Worm (Caenorhabditis elegans) whole organism, midembryonic: Measurements from ENCODE around the gene fbxa-81.

Experiments
- T22C8.4 ChIP-seq: fragments of 200-800 bp; sonication (Bioruptor generic); IDR thresholded peaks from 2 replicates; pipeline ENCODE4 v1.3.6; 2022; ENCODE audit warnings: missing genetic modification characterization, missing compliant biosample characterization
- cog-1 ChIP-seq: sonication (generic microtip); optimal IDR thresholded peaks from 2 replicates; lab custom pipeline; 2016; ENCODE audit warnings: missing genetic modification characterization, missing compliant biosample characterization
- flt-1 ChIP-seq: fragments of 200-800 bp; sonication (Bioruptor generic); IDR thresholded peaks from 2 replicates; pipeline ENCODE4 v1.3.6; 2022; ENCODE audit warnings: missing genetic modification characterization, missing compliant biosample characterization
- klf-2 ChIP-seq: fragments of 200-800 bp; sonication (Bioruptor generic); conservative IDR thresholded peaks from 2 replicates; pipeline ENCODE4 v1.3.6; 2022; ENCODE audit warnings: missing genetic modification reagents, missing genetic modification characterization, missing compliant biosample characterization
- med-1 ChIP-seq: sonication (generic microtip); optimal IDR thresholded peaks from 2 replicates; lab custom pipeline; 2017; ENCODE audit warnings: missing genetic modification characterization, mild to moderate bottlenecking, missing compliant biosample characterization, antibody characterized with exemption, missing genetic modification reagents; ENCODE audit not compliant: insufficient read depth
- ref-1 ChIP-seq: fragments of 200-800 bp; sonication (Bioruptor generic); conservative IDR thresholded peaks from 2 replicates; pipeline ENCODE4 v1.3.6; 2022; ENCODE audit warnings: missing genetic modification reagents, missing genetic modification characterization, missing compliant biosample characterization
- tab-1 ChIP-seq: fragments of 200-800 bp; sonication (Bioruptor generic); IDR thresholded peaks from 2 replicates; pipeline ENCODE4 v1.3.6; 2022; ENCODE audit warnings: missing genetic modification characterization, missing compliant biosample characterization
- ztf-23 ChIP-seq: fragments of 200-800 bp; sonication (Bioruptor generic); IDR thresholded peaks from 2 replicates; pipeline ENCODE4 v1.3.6; 2022; ENCODE audit warnings: missing genetic modification reagents, missing genetic modification characterization, missing compliant biosample characterization
- ztf-29 ChIP-seq: fragments of 200-800 bp; sonication (Bioruptor generic); IDR thresholded peaks from 2 replicates; pipeline ENCODE4 v1.3.6; 2022; ENCODE audit warnings: missing genetic modification reagents, missing genetic modification characterization, missing compliant biosample characterization

fbxa-81 gene

ce11 chrX:14541992-14542391, at the start of gene fbxa-81:
Gene fbxa-81, minus strand, starts transcription at chrX:14542092.
- TF ChIP-seq ref-1 (GFP tag; lab: Robert Waterston, UW) (no peak), flt-1 (GFP tag; lab: Robert Waterston, UW) (no peak), ztf-23 (GFP tag; lab: Robert Waterston, UW) (no peak)

DNA sequence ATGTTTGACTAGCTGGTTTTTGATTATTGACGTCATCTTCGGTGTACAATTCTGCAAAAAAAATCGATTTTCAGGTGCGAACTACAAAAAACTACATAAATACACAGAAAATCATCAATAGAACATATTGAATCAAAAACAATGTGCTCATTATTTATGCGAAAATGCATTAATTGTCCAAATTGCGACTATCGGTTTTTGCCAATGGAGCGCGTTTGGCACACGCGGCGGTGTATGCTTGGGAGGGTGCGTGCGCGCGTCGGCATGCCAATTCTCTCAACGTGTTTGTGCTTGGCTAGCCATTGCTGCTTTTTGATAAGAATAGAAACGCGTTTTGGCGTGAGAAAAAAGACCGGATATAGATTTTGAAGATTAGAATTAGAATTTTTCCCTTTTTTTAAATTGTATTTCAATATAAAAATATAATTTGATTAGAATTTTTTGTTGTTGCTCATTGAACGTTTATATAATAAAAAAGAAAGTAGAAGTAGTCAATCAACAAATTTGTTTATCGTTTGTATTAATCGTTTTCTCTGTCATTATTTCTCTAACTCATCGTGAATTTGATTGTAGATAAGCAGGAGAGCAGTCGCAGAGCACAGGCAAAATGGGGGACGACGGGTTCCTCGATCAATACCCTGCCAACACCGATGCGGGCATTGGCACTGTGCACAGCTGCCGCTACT, 47.3 kb upstream of the fbxa-81 start, which contains the start of the genes C44H4.4 and tap-1:
Gene C44H4.4, minus strand, starts transcription at position 51 of the 686 bp plus-strand sequence.
Gene tap-1, plus strand, starts transcription at position 574 of the 686 bp plus-strand sequence.
- TF ChIP-seq flt-1 (GFP tag; lab: Robert Waterston, UW) (no peak), ref-1 (GFP tag; lab: Robert Waterston, UW) (no peak), cog-1 (peak; percentile 26), tab-1 (0 out of 2 replicates have a peak, but pooled peaks have one; percentile 7)

DNA sequence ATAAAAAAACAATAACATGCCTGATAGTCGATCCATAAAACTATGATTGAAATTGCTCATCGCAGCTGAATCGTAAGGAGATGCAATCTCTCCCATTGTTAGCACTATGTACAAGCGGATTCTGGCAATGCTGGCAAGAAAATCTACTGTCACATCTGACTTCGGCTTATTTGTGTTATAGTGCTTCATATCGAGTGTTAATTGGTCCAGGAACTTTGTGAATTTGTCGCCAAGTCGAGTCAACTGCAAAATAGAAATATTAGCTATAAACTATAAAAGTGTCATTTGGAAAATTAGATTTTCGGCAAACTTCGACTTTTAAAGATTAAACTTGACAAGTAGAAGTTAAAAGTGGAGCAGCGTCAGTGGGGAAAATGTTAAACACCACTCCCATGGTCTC, 42.4 kb upstream of the fbxa-81 start:
- TF ChIP-seq ref-1 (GFP tag; lab: Robert Waterston, UW) (no peak), med-1 (GFP tag; lab: Kevin White, UChicago) (no peak), klf-2 (GFP tag; lab: Robert Waterston, UW) (no peak), ztf-29 (no peak), flt-1 (GFP tag; lab: Robert Waterston, UW) (no peak), tab-1 (no peak), ztf-23 (GFP tag; lab: Robert Waterston, UW) (no peak), cog-1 (no peak), T22C8.4 (GFP tag; lab: Robert Waterston, UW) (no peak)

DNA sequence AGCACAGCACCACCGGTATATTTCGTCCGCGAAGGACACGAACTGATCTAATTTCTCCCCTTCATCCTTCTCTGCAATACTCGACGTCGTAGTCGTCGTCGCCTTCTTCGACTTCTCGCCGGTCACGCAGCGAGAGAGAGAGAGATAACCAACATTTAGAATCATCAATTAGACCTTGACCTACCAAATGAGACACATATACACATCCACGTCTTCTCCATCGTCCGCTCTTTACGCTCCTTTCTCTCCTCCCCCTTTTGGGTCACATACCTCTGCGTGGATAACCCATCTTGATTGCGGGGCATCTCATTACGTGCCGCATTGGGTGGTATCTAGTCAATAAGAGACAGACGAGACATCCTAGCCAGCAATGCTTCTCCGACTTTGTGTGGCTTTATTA, 39.5 kb upstream of the fbxa-81 start, which contains the start of gene sym-1:
Gene sym-1, plus strand, starts transcription at position 194 of the 400 bp plus-strand sequence.
- no peak for TF ChIP-seq ref-1 (GFP tag; lab: Robert Waterston, UW)
- no peak for TF ChIP-seq med-1 (GFP tag; lab: Kevin White, UChicago)
- no peak for TF ChIP-seq ztf-29
- no peak for TF ChIP-seq tab-1
- TF ChIP-seq T22C8.4 (GFP tag; lab: Robert Waterston, UW) = no peak
- no peak for TF ChIP-seq klf-2 (GFP tag; lab: Robert Waterston, UW)
- TF ChIP-seq ztf-23 (GFP tag; lab: Robert Waterston, UW) = no peak
- TF ChIP-seq flt-1 (GFP tag; lab: Robert Waterston, UW) = no peak
- TF ChIP-seq cog-1 = no peak

- no peak for TF ChIP-seq ztf-29
- no peak for TF ChIP-seq flt-1 (GFP tag; lab: Robert Waterston, UW)
Observed at ce11 chrX:14580853-14581252, 39.0 kb upstream of the fbxa-81 start.

- TF ChIP-seq flt-1 (GFP tag; lab: Robert Waterston, UW) (peak; percentile 10; the same call in 1 of the 2 replicates), tab-1 (0 out of 2 replicates have a peak, but pooled peaks have one; percentile 35), T22C8.4 (GFP tag; lab: Robert Waterston, UW) (no peak)
Observed at ce11 chrX:14577579-14578127, 35.8 kb upstream of the fbxa-81 start, which contains the start of gene let-4. Gene let-4, plus strand, starts transcription at chrX:14577935.

- TF ChIP-seq ztf-29 = no peak
- TF ChIP-seq ref-1 (GFP tag; lab: Robert Waterston, UW) = no peak
- TF ChIP-seq T22C8.4 (GFP tag; lab: Robert Waterston, UW) = no peak
- no peak for TF ChIP-seq klf-2 (GFP tag; lab: Robert Waterston, UW)
- no peak for TF ChIP-seq ztf-23 (GFP tag; lab: Robert Waterston, UW)
- no peak for TF ChIP-seq cog-1
- no peak for TF ChIP-seq tab-1
- TF ChIP-seq med-1 (GFP tag; lab: Kevin White, UChicago) = no peak
- no peak for TF ChIP-seq flt-1 (GFP tag; lab: Robert Waterston, UW)
Observed at ce11 chrX:14575920-14576319, 34.0 kb upstream of the fbxa-81 start.

- TF ChIP-seq med-1 (GFP tag; lab: Kevin White, UChicago) (no peak), flt-1 (GFP tag; lab: Robert Waterston, UW) (no peak), ref-1 (GFP tag; lab: Robert Waterston, UW) (no peak)
Observed at ce11 chrX:14572419-14572818, 30.5 kb upstream of the fbxa-81 start, which contains the start of gene lron-1. Gene lron-1, plus strand, starts transcription at chrX:14572719.

ce11 chrX:14571277-14571676, 29.4 kb upstream of the fbxa-81 start:
- TF ChIP-seq tab-1 (no peak), cog-1 (no peak)

- TF ChIP-seq ztf-23 (GFP tag; lab: Robert Waterston, UW) = no peak
- no peak for TF ChIP-seq med-1 (GFP tag; lab: Kevin White, UChicago)
- TF ChIP-seq T22C8.4 (GFP tag; lab: Robert Waterston, UW) = no peak
- no peak for TF ChIP-seq flt-1 (GFP tag; lab: Robert Waterston, UW)
- TF ChIP-seq tab-1 = no peak
- no peak for TF ChIP-seq cog-1
- no peak for TF ChIP-seq ref-1 (GFP tag; lab: Robert Waterston, UW)
Observed at ce11 chrX:14568258-14568763, 26.4 kb upstream of the fbxa-81 start.
